Fruit fly (Drosophila melanogaster): ENCODE results near the gene CG42834.

The CG42834 gene

DNA sequence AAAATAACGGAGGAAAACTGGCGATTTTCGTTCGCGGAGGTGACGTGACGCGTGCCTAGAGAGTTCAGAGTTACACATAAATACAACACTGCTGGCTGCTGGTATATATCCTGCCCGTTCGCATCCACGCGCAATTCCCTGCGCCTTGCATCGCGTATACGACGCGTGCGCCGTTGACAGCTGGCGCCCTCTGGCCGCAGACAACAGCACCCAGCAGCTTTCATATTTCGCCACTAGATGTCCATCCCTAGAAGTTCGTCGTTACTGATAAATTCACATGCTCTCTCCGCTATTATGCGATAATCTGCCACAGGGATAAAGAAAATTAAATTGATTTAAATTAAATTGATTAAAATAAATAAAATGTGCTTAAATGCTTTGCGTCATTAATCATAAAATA lies 16.1 kb upstream of the CG42834 start, which contains the start of gene Sur-8 (continued):
- TF ChIP-seq slbo (GFP tag; IDR thresholded peaks at IDR 0.05), result peak; percentile 87
- no peak for TF ChIP-seq eyg (GFP tag; optimal IDR thresholded peaks at IDR 0.05)
- no peak for TF ChIP-seq Fer1 (GFP tag; optimal IDR thresholded peaks at IDR 0.05)
- peak; percentile 65 for TF ChIP-seq pnt (GFP tag; optimal IDR thresholded peaks at IDR 0.05)
- TF ChIP-seq CG17385 (GFP tag; optimal IDR thresholded peaks at IDR 0.05), result peak; percentile 35
- TF ChIP-seq gfzf (GFP tag; optimal IDR thresholded peaks at IDR 0.05), result no peak
- peak; percentile 42 for TF ChIP-seq NC2α (GFP tag; optimal IDR thresholded peaks at IDR 0.05)
- TF ChIP-seq Dbx (GFP tag; IDR thresholded peaks at IDR 0.05), result peak; percentile 84
- 0 out of 2 replicates have a peak, but pooled peaks have one; percentile 14 for TF ChIP-seq aop (GFP tag; IDR thresholded peaks at IDR 0.05)
- TF ChIP-seq CG11085 (GFP tag; IDR thresholded peaks at IDR 0.05), result peak; percentile 66
- TF ChIP-seq CG1233 (GFP tag; optimal IDR thresholded peaks at IDR 0.05), result peak; percentile 61
- TF ChIP-seq CG8281 (tag; optimal IDR thresholded peaks at IDR 0.05), result no peak
- no peak for TF ChIP-seq Fer2 (tag; optimal IDR thresholded peaks at IDR 0.05)
- no peak for TF ChIP-seq CG33557 (GFP tag; optimal IDR thresholded peaks at IDR 0.05)
- no peak for TF ChIP-seq gro (GFP tag; optimal IDR thresholded peaks at IDR 0.05)
- TF ChIP-seq CoRest (tag; optimal IDR thresholded peaks at IDR 0.05), result peak; percentile 48
- peak; percentile 25 for TF ChIP-seq repo (GFP tag; optimal IDR thresholded peaks at IDR 0.05)
- TF ChIP-seq ci (GFP tag; IDR thresholded peaks at IDR 0.05), result peak; percentile 86
- peak; percentile 53 for TF ChIP-seq CG8089 (GFP tag; optimal IDR thresholded peaks at IDR 0.05)
- no peak for TF ChIP-seq kah (GFP tag; optimal IDR thresholded peaks at IDR 0.05)
- TF ChIP-seq pan (optimal IDR thresholded peaks at IDR 0.05), result no peak
- TF ChIP-seq pan (GFP tag; optimal IDR thresholded peaks at IDR 0.05 in 1 of 2, IDR thresholded peaks at IDR 0.05 in 1 of 2), result peak in 1 of 2 experiments; percentile 77
- peak; percentile 5 for TF ChIP-seq crc (GFP tag; optimal IDR thresholded peaks at IDR 0.05)
- TF ChIP-seq MESR4 (GFP tag; optimal IDR thresholded peaks at IDR 0.05), result no peak
- no peak for TF ChIP-seq CG2129 (GFP tag; IDR thresholded peaks at IDR 0.05; ENCODE audit: partially characterized antibody)
- peak; percentile 70 for TF ChIP-seq Rx (GFP tag; IDR thresholded peaks at IDR 0.05)
- peak; percentile 68 for TF ChIP-seq Sox102F (GFP tag; optimal IDR thresholded peaks at IDR 0.05)
- TF ChIP-seq cg (GFP tag; optimal IDR thresholded peaks at IDR 0.05), result no peak
- peak; percentile 46 for TF ChIP-seq HmgD (GFP tag; optimal IDR thresholded peaks at IDR 0.05)
- TF ChIP-seq ac (GFP tag; optimal IDR thresholded peaks at IDR 0.05), result no peak
- TF ChIP-seq TFAM (GFP tag; optimal IDR thresholded peaks at IDR 0.05), result no peak
- TF ChIP-seq CG32772 (GFP tag; IDR thresholded peaks at IDR 0.05), result peak; percentile 29; the same call in 1 of the 2 replicates
- no peak for TF ChIP-seq CG4404 (GFP tag; IDR thresholded peaks at IDR 0.05)
- peak; percentile 76 for TF ChIP-seq lmd (GFP tag; IDR thresholded peaks at IDR 0.05)
- peak; percentile 42; the same call in 2 of the 3 replicates for TF ChIP-seq knrl (GFP tag; IDR thresholded peaks at IDR 0.05; ENCODE audit: partially characterized antibody)
- TF ChIP-seq fd64A (GFP tag; optimal IDR thresholded peaks at IDR 0.05), result peak; percentile 52
- no peak for TF ChIP-seq gt (GFP tag; IDR thresholded peaks at IDR 0.05)
- peak; percentile 38 for TF ChIP-seq ftz-f1 (GFP tag; optimal IDR thresholded peaks at IDR 0.05)
- TF ChIP-seq CG13287 (GFP tag; IDR thresholded peaks at IDR 0.05; ENCODE audit: partially characterized antibody), result 0 out of 2 replicates have a peak, but pooled peaks have one; percentile 27
- peak; percentile 45 for TF ChIP-seq CG12744 (GFP tag; optimal IDR thresholded peaks at IDR 0.05)
- peak; percentile 24 for TF ChIP-seq CG10267 (tag; optimal IDR thresholded peaks at IDR 0.05)
- TF ChIP-seq en (GFP tag; optimal IDR thresholded peaks at IDR 0.05), result peak; percentile 33
- peak; percentile 40 for TF ChIP-seq CG12942 (GFP tag; optimal IDR thresholded peaks at IDR 0.05)
- TF ChIP-seq cwo (GFP tag; optimal IDR thresholded peaks at IDR 0.05), result no peak
- no peak for TF ChIP-seq CG15011 (GFP tag; optimal IDR thresholded peaks at IDR 0.05)
- TF ChIP-seq CG33213 (GFP tag; optimal IDR thresholded peaks at IDR 0.05), result peak; percentile 67
- TF ChIP-seq lab (GFP tag; optimal IDR thresholded peaks at IDR 0.05), result peak; percentile 79
- TF ChIP-seq tx (GFP tag; optimal IDR thresholded peaks at IDR 0.05), result peak; percentile 35
- TF ChIP-seq scrt (GFP tag; optimal IDR thresholded peaks at IDR 0.05), result peak; percentile 24
- peak; percentile 35 for TF ChIP-seq pzg (GFP tag; optimal IDR thresholded peaks at IDR 0.05)
- TF ChIP-seq eve (GFP tag; optimal IDR thresholded peaks at IDR 0.05), result no peak
